Fruit fly (Drosophila melanogaster) whole organism, prepupa: ENCODE data around the gene CG15625.
A peak's percentile ranks its signal among the peaks of the same experiment; 100 is the strongest.

Source experiments
- CG11762 ChIP-seq: fragments of 200-800 bp; sonication (Bioruptor generic); optimal IDR thresholded peaks from 3 replicates; lab custom pipeline; 2016; ENCODE audit warnings: missing biosample characterization, missing genetic modification characterization; ENCODE audit not compliant: insufficient read depth
- CG32006 ChIP-seq: fragments of 200-800 bp; sonication (Bioruptor generic); optimal IDR thresholded peaks from 3 replicates; lab custom pipeline; 2017; ENCODE audit warnings: missing biosample characterization, mild to moderate bottlenecking, missing genetic modification characterization
- CG3919 ChIP-seq: fragments of 200-800 bp; sonication (Bioruptor generic); optimal IDR thresholded peaks from 3 replicates; lab custom pipeline; 2016; ENCODE audit warnings: missing biosample characterization, missing genetic modification characterization
- CG6276 ChIP-seq: fragments of 200-800 bp; sonication (Bioruptor generic); optimal IDR thresholded peaks from 2 replicates; lab custom pipeline; 2017; ENCODE audit warnings: missing biosample characterization, mild to moderate bottlenecking, missing genetic modification characterization
- CG6792 ChIP-seq: fragments of 200-800 bp; sonication (Bioruptor generic); optimal IDR thresholded peaks from 3 replicates; lab custom pipeline; 2016; ENCODE audit warnings: missing biosample characterization, missing genetic modification characterization
- CG8119 ChIP-seq: fragments of 200-800 bp; sonication (Bioruptor generic); IDR thresholded peaks from 3 replicates; pipeline ENCODE4 v1.3.6; 2022; ENCODE audit warnings: missing biosample characterization, missing genetic modification characterization
- CG8632 ChIP-seq: fragments of 200-800 bp; sonication (Bioruptor generic); optimal IDR thresholded peaks from 3 replicates; lab custom pipeline; 2016; ENCODE audit warnings: missing biosample characterization, missing genetic modification characterization
- CG9139 ChIP-seq: fragments of 200-800 bp; sonication (Bioruptor generic); optimal IDR thresholded peaks from 3 replicates; lab custom pipeline; 2017; ENCODE audit warnings: missing biosample characterization, mild to moderate bottlenecking, missing genetic modification characterization
- Lpt ChIP-seq: fragments of 200-800 bp; sonication (Bioruptor generic); optimal IDR thresholded peaks from 3 replicates; lab custom pipeline; 2016; ENCODE audit warnings: missing biosample characterization, missing genetic modification characterization
- Met ChIP-seq: fragments of 200-800 bp; sonication (Bioruptor generic); optimal IDR thresholded peaks from 3 replicates; lab custom pipeline; 2016; ENCODE audit warnings: missing biosample characterization, missing genetic modification characterization
- lz ChIP-seq: fragments of 200-800 bp; sonication (Bioruptor generic); optimal IDR thresholded peaks from 3 replicates; lab custom pipeline; 2016; ENCODE audit warnings: missing biosample characterization, missing genetic modification characterization
- pdm3 ChIP-seq: fragments of 200-800 bp; sonication (Bioruptor generic); optimal IDR thresholded peaks from 3 replicates; lab custom pipeline; 2016; ENCODE audit warnings: missing biosample characterization, missing genetic modification characterization

DNA sequence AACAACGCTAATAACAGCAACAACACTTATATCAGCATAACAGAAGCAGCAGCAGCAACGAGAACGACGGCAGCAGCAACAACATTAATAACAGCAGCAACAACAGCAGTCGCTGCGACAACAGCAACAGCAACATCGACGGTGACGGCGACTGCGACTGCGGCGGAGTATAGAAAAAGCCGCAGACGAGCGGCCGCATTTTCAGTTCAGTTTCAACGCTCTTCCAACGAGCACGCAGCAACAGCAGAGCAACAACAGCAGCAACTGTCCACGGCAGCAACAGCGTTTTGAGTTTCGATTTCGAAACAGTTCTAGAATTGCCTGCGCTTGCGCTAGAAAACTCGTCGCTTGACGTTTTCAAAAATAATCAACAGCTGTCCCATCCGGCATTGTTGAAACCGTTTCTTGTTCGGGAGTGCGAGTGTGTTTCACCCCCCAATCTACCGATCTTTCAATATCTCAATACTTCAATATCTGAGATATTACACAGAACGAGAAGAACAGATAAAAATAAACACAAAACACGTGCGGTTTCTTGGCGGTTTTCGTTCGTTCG lies 2.2 kb downstream of the CG15625 start, which contains the start of gene CG3036:
- TF ChIP-seq CG32006 (GFP tag; lab: Kevin White, UChicago) (no peak), pdm3 (GFP tag; lab: Kevin White, UChicago) (no peak), CG11762 (no peak), CG8632 (GFP tag; lab: Kevin White, UChicago) (no peak), CG6792 (GFP tag; lab: Kevin White, UChicago) (no peak), CG6276 (GFP tag; lab: Kevin White, UChicago) (no peak), CG8119 (GFP tag; lab: Robert Waterston, UW) (peak; percentile 43; the same call in 1 of the 3 replicates), Met (peak; percentile 15), Lpt (GFP tag; lab: Kevin White, UChicago) (no peak), CG9139 (GFP tag; lab: Kevin White, UChicago) (peak; percentile 47), CG3919 (peak; percentile 68), lz (no peak)
